Worm (Caenorhabditis elegans) whole organism, young adult: ENCODE data around the gene daf-10.

Source experiments
- F23B12.7 ChIP-seq: sonication (generic microtip); optimal IDR thresholded peaks from 2 replicates; lab custom pipeline; 2017; ENCODE audit warnings: missing genetic modification characterization, mild to moderate bottlenecking, missing compliant biosample characterization, antibody characterized with exemption, moderate library complexity; ENCODE audit not compliant: insufficient read depth
- F49E8.2 ChIP-seq: sonication (generic microtip); optimal IDR thresholded peaks from 3 replicates; lab custom pipeline; 2017; ENCODE audit warnings: missing genetic modification characterization, mild to moderate bottlenecking, missing compliant biosample characterization, antibody characterized with exemption, moderate library complexity; ENCODE audit not compliant: insufficient read depth
- F52B5.7 ChIP-seq: sonication (generic microtip); optimal IDR thresholded peaks from 2 replicates; lab custom pipeline; 2016; ENCODE audit warnings: mild to moderate bottlenecking, missing genetic modification characterization, missing compliant biosample characterization
- Y79H2A.3 ChIP-seq: fragments of 200-800 bp; sonication (Bioruptor generic); conservative IDR thresholded peaks from 2 replicates; pipeline ENCODE4 v1.3.6; 2022; ENCODE audit warnings: missing genetic modification reagents, missing genetic modification characterization, missing compliant biosample characterization
- ama-1 ChIP-seq, 3 experiments: fragments of 150-350 bp in 1 of 3; sonication (generic microtip) in 2 of 3; optimal IDR thresholded peaks; 2 replicates each; lab custom pipeline; 2014 to 2018; ENCODE audit warnings: missing biosample characterization in 2 of 3, missing genetic modification characterization in 2 of 3, missing genetic modification reagents in 2 of 3
- attf-3 ChIP-seq: fragments of 200-800 bp; sonication (Bioruptor generic); conservative IDR thresholded peaks from 2 replicates; pipeline ENCODE4 v1.3.6; 2022; ENCODE audit warnings: missing genetic modification reagents, missing genetic modification characterization, missing compliant biosample characterization
- die-1 ChIP-seq: sonication (generic microtip); optimal IDR thresholded peaks from 2 replicates; lab custom pipeline; 2016; ENCODE audit warnings: missing genotype, mild to moderate bottlenecking, missing genetic modification characterization, missing compliant biosample characterization
- efl-1 ChIP-seq: fragments of 150-350 bp; optimal IDR thresholded peaks from 2 replicates; lab custom pipeline; 2014; ENCODE audit warnings: missing biosample characterization, missing genetic modification reagents, missing genetic modification characterization
- hlh-12 ChIP-seq: sonication (generic microtip); optimal IDR thresholded peaks from 2 replicates; lab custom pipeline; 2016; ENCODE audit warnings: missing genetic modification characterization, missing compliant biosample characterization
- madf-3 ChIP-seq: fragments of 200-800 bp; sonication (Bioruptor generic); IDR thresholded peaks from 2 replicates; pipeline ENCODE4 v1.3.6; 2022; ENCODE audit warnings: missing genetic modification reagents, missing genetic modification characterization, missing compliant biosample characterization
- sptf-2 ChIP-seq: fragments of 200-800 bp; sonication (Bioruptor generic); optimal IDR thresholded peaks from 2 replicates; lab custom pipeline; 2018; ENCODE audit warnings: mild to moderate bottlenecking, missing genetic modification characterization, missing compliant biosample characterization
- unc-130 ChIP-seq: sonication (generic microtip); optimal IDR thresholded peaks from 2 replicates; lab custom pipeline; 2016; ENCODE audit warnings: missing genetic modification reagents, missing genetic modification characterization, missing compliant biosample characterization

DNA sequence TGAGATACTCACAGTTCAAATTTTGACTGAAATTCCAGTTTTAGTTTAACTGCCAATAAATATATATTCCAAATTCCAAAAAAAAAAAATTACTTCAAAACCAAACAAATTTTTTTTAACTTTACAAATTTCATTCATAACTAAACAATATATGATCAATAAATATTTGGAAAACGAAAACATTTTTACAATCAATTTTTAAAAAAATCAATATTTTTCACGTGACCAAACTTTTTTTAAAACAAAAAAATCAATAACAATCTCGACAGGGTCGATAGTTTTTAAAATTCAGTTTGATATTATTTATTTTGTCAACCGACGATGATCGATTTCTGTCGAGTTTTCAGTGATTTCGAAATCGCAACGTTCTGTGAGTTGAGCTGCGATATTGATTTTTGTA lies 4.2 kb upstream of the daf-10 start, which contains the start of gene F23B2.7:
- TF ChIP-seq unc-130 = no peak
- no peak for TF ChIP-seq F23B12.7 (tag; lab: Kevin White, UChicago)
- TF ChIP-seq sptf-2 (GFP tag; lab: Kevin White, UChicago) = no peak
- no peak for TF ChIP-seq die-1
- no peak for TF ChIP-seq attf-3 (GFP tag; lab: Robert Waterston, UW)
- TF ChIP-seq madf-3 (GFP tag; lab: Robert Waterston, UW) = no peak
- TF ChIP-seq F49E8.2 (tag; lab: Kevin White, UChicago) = no peak
- TF ChIP-seq Y79H2A.3 (GFP tag; lab: Robert Waterston, UW) = no peak
- TF ChIP-seq ama-1 (optimal IDR thresholded peaks at IDR 0.05; lab: Kevin White, UChicago) = no peak
- no peak for TF ChIP-seq ama-1 (GFP tag; optimal IDR thresholded peaks at IDR 0.05; lab: Kevin White, UChicago)
- TF ChIP-seq efl-1 = no peak
- no peak for TF ChIP-seq hlh-12 (tag; lab: Kevin White, UChicago)
- no peak for TF ChIP-seq F52B5.7 (tag; lab: Kevin White, UChicago)
